Fruit fly (Drosophila melanogaster) whole organism, adult: ENCODE results near the gene Ccp84Af.

Experiments
- CG11617 ChIP-seq: fragments of 200-800 bp; sonication (Bioruptor generic); optimal IDR thresholded peaks from 2 replicates; lab custom pipeline; 2017; ENCODE audit warnings: mild to moderate bottlenecking, missing biosample characterization, missing genetic modification reagents, missing genetic modification characterization
- CG12768 ChIP-seq: fragments of 200-800 bp; sonication (Bioruptor generic); optimal IDR thresholded peaks from 2 replicates; lab custom pipeline; 2017; ENCODE audit warnings: missing biosample characterization, missing genetic modification characterization, mild to moderate bottlenecking, moderate library complexity, missing genetic modification reagents
- CG14711 ChIP-seq: fragments of 200-800 bp; sonication (Bioruptor generic); optimal IDR thresholded peaks from 2 replicates; lab custom pipeline; 2018; ENCODE audit warnings: missing biosample characterization, mild to moderate bottlenecking, missing genetic modification characterization, moderate library complexity
- CG1620 ChIP-seq: fragments of 200-800 bp; sonication (Bioruptor generic); optimal IDR thresholded peaks from 2 replicates; lab custom pipeline; 2016; ENCODE audit warnings: missing biosample characterization, missing genetic modification characterization
- CG33017 ChIP-seq: fragments of 200-800 bp; sonication (Bioruptor generic); optimal IDR thresholded peaks from 2 replicates; lab custom pipeline; 2018; ENCODE audit warnings: missing biosample characterization, mild to moderate bottlenecking, missing genetic modification characterization, moderate library complexity
- CG5204 ChIP-seq: fragments of 200-800 bp; sonication (Bioruptor generic); optimal IDR thresholded peaks from 2 replicates; lab custom pipeline; 2016; ENCODE audit warnings: missing biosample characterization, missing genetic modification characterization
- CG7045 ChIP-seq: fragments of 200-800 bp; sonication (Bioruptor generic); optimal IDR thresholded peaks from 2 replicates; lab custom pipeline; 2017; ENCODE audit warnings: missing biosample characterization, mild to moderate bottlenecking, missing genetic modification characterization
- CG7101 ChIP-seq: fragments of 200-800 bp; sonication (Bioruptor generic); optimal IDR thresholded peaks from 2 replicates; lab custom pipeline; 2018; ENCODE audit warnings: missing biosample characterization, mild to moderate bottlenecking, missing genetic modification characterization, moderate library complexity
- Clk ChIP-seq: fragments of 200-800 bp; sonication (Bioruptor generic); optimal IDR thresholded peaks from 2 replicates; lab custom pipeline; 2017; ENCODE audit warnings: missing biosample characterization, missing genetic modification characterization
- Crg-1 ChIP-seq: fragments of 200-800 bp; sonication (Bioruptor generic); optimal IDR thresholded peaks from 2 replicates; lab custom pipeline; 2016; ENCODE audit warnings: missing biosample characterization, missing genetic modification characterization
- Hr96 ChIP-seq: fragments of 200-800 bp; sonication (Bioruptor generic); optimal IDR thresholded peaks from 2 replicates; lab custom pipeline; 2016; ENCODE audit warnings: missing biosample characterization, missing genetic modification characterization
- Mnt ChIP-seq: fragments of 200-800 bp; sonication (Bioruptor generic); optimal IDR thresholded peaks from 2 replicates; lab custom pipeline; 2016; ENCODE audit warnings: missing biosample characterization, mild to moderate bottlenecking, missing genetic modification characterization
- bab1 ChIP-seq: fragments of 200-800 bp; sonication (Bioruptor generic); optimal IDR thresholded peaks from 3 replicates; lab custom pipeline; 2019; ENCODE audit warnings: missing biosample characterization, mild to moderate bottlenecking, missing genetic modification characterization, moderate library complexity
- cic ChIP-seq: fragments of 200-800 bp; sonication (Bioruptor generic); optimal IDR thresholded peaks from 2 replicates; lab custom pipeline; 2017; ENCODE audit warnings: missing biosample characterization, mild to moderate bottlenecking, missing genetic modification characterization, moderate library complexity
- cnc ChIP-seq, 2 experiments: fragments of >200 bp; optimal IDR thresholded peaks; 2 replicates each; lab custom pipeline; 2017
- kay ChIP-seq: fragments of 200-800 bp; sonication (Bioruptor generic); peaks from one replicate; lab custom pipeline; 2016; ENCODE audit warnings: missing biosample characterization, missing genetic modification characterization, borderline replicate concordance
- ovo ChIP-seq: fragments of 200-800 bp; sonication (Bioruptor generic); optimal IDR thresholded peaks from 2 replicates; lab custom pipeline; 2016; ENCODE audit warnings: missing biosample characterization, missing genetic modification characterization
- pad ChIP-seq: fragments of 200-800 bp; sonication (Bioruptor generic); optimal IDR thresholded peaks from 3 replicates; lab custom pipeline; 2017; ENCODE audit warnings: missing biosample characterization, missing genetic modification characterization, mild to moderate bottlenecking, moderate library complexity, missing genetic modification reagents
- tj ChIP-seq: fragments of 200-800 bp; sonication (Bioruptor generic); optimal IDR thresholded peaks from 3 replicates; lab custom pipeline; 2017; ENCODE audit warnings: missing biosample characterization, mild to moderate bottlenecking, missing genetic modification characterization, moderate library complexity
- toe ChIP-seq: fragments of 200-800 bp; sonication (Bioruptor generic); optimal IDR thresholded peaks from 2 replicates; lab custom pipeline; 2016; ENCODE audit warnings: missing biosample characterization, missing genetic modification characterization

The Ccp84Af gene

dm6 chr3R:6668234-6668633, 21.8 kb downstream of the Ccp84Af start:
- TF ChIP-seq CG33017 (tag; lab: Kevin White, UChicago) (no peak), CG12768 (GFP tag; lab: Kevin White, UChicago) (no peak), Hr96 (no peak), kay (GFP tag; lab: Kevin White, UChicago) (no peak), CG1620 (GFP tag; lab: Kevin White, UChicago) (no peak), CG7101 (tag; lab: Kevin White, UChicago) (no peak), cnc (optimal IDR thresholded peaks at IDR 0.05; lab: Kevin White, UChicago) (no peak), toe (GFP tag; lab: Kevin White, UChicago) (no peak), Clk (no peak), Mnt (GFP tag; lab: Kevin White, UChicago) (no peak)

DNA sequence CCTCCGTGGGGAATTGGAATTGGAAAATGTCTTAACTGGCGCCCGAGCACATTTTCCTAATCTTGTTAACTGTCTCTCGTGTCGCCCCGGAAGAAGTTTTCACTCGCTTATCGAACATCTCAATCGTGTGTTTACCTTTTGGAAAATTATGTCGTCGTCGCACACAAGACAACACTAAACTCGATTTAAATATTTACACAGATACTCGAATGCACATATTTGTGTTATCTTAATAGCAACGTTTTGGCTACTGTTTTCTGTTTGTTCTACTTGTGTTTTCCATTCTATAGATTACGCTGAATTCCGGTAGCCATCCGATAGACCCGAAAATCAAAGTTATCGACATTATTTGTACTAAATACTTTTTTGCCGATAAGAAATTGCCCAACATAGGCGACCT, 22.8 kb downstream of the Ccp84Af start:
- TF ChIP-seq Hr96 (no peak), CG33017 (tag; lab: Kevin White, UChicago) (no peak)

DNA sequence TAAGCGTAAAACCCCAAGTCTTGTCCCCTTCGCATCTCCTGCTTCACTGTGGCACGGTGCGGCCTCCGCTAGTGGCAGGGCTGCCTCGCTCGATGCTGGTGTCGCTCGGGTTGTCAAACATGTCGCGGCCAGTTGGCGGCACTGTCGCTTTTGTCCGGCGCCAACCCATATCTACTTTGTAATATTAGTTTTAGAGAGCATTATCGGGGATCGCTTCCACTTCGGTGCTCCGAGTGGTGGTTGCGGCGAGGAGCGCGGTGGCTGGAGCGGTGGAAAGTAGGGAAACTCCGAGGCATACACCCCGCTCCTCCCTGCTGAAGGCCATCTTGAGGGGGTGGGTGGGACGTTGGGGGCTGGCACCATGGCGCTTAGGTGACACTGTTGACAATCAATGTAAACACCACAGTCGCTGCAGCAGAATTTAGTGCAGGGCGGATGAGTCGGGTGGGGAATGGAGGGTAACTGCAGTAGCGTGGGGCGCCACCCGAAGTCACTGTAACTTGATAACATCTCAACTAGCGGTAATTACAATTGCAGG, 24.9 kb downstream of the Ccp84Af start:
- no peak for TF ChIP-seq CG7101 (tag; lab: Kevin White, UChicago)
- TF ChIP-seq Crg-1 = no peak
- TF ChIP-seq CG14711 = no peak
- TF ChIP-seq CG7045 (GFP tag; lab: Kevin White, UChicago) = no peak
- TF ChIP-seq ovo (GFP tag; lab: Kevin White, UChicago) = no peak
- TF ChIP-seq tj (GFP tag; lab: Kevin White, UChicago) = no peak
- TF ChIP-seq cnc (optimal IDR thresholded peaks at IDR 0.05; lab: Kevin White, UChicago) = no peak
- TF ChIP-seq CG1620 (GFP tag; lab: Kevin White, UChicago) = no peak
- TF ChIP-seq bab1 (GFP tag; lab: Kevin White, UChicago) = no peak
- no peak for TF ChIP-seq Mnt (GFP tag; lab: Kevin White, UChicago)
- no peak for TF ChIP-seq Hr96
- no peak for TF ChIP-seq toe (GFP tag; lab: Kevin White, UChicago)
- TF ChIP-seq CG5204 = no peak
- no peak for TF ChIP-seq cic (GFP tag; lab: Kevin White, UChicago)

dm6 chr3R:6664371-6665116, 25.5 kb downstream of the Ccp84Af start:
- TF ChIP-seq pad (GFP tag; lab: Kevin White, UChicago) (no peak), CG5204 (no peak), CG1620 (GFP tag; lab: Kevin White, UChicago) (no peak), toe (GFP tag; lab: Kevin White, UChicago) (no peak), CG12768 (GFP tag; lab: Kevin White, UChicago) (no peak), CG7045 (GFP tag; lab: Kevin White, UChicago) (no peak)

dm6 chr3R:6663289-6663666, 26.8 kb downstream of the Ccp84Af start:
- TF ChIP-seq CG7045 (GFP tag; lab: Kevin White, UChicago) (no peak), CG11617 (GFP tag; lab: Kevin White, UChicago) (no peak), Clk (no peak), CG33017 (tag; lab: Kevin White, UChicago) (no peak), Mnt (GFP tag; lab: Kevin White, UChicago) (no peak), ovo (GFP tag; lab: Kevin White, UChicago) (no peak), cnc (optimal IDR thresholded peaks at IDR 0.05; lab: Kevin White, UChicago) (no peak), tj (GFP tag; lab: Kevin White, UChicago) (no peak), bab1 (GFP tag; lab: Kevin White, UChicago) (no peak), pad (GFP tag; lab: Kevin White, UChicago) (no peak), Crg-1 (no peak), kay (GFP tag; lab: Kevin White, UChicago) (no peak), CG1620 (GFP tag; lab: Kevin White, UChicago) (no peak), CG14711 (no peak)

dm6 chr3R:6662613-6663288, 27.3 kb downstream of the Ccp84Af start:
- TF ChIP-seq CG5204 (no peak), CG7045 (GFP tag; lab: Kevin White, UChicago) (no peak), bab1 (GFP tag; lab: Kevin White, UChicago) (no peak), Clk (no peak), Hr96 (no peak), cic (GFP tag; lab: Kevin White, UChicago) (no peak)

dm6 chr3R:6659941-6660340, 30.1 kb downstream of the Ccp84Af start, which contains the start of gene agt:
agt (minus strand) TSS chr3R:6660100.
- TF ChIP-seq CG33017 (tag; lab: Kevin White, UChicago) (no peak), kay (GFP tag; lab: Kevin White, UChicago) (no peak), CG14711 (peak; percentile 36)
